Fruit fly (Drosophila melanogaster): ENCODE data around the gene Galphaf.

Gene Galphaf

DNA sequence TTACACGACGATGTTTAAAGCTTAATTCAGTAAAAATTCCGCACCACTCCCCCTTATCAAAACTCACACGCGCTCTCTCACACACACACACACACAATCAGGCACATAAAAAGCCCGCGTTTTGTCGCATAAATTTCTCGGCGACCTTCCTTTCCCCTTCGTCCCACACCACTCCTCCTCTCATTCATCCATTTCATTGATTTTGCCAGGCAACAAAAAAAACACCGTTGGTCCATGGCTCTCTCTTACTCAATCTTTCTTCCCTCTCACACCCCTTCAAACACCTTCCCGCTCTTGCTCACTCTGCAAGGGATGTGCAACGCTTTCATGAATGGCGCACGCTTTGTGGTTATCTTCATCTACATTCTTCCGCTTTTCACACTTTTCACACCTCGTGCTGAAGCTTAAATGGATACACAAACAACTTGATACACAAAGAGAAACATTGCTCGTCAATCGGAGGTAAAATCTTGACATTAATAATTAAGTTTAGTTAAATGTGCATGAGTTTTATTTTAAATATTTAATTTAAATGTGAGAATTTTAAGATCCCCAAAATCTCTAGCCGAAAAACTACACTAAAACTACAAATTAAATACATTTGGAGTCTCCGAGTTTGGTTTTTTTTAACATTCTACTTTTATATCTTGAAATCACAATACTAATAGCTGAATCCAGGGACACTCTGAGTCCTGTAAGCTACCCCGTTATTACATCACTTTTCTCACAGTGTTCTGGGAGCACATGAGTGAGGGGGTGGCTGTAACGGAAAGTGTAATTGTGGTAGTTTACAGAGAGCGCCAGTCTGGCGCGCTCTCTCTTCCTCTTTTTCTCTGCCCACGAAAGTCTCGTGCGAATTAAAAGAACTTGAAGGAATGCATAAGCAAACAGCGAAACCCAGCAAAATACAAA, 7.5 kb downstream of the Galphaf start (continued):
- TF ChIP-seq ttk (GFP tag; IDR thresholded peaks at IDR 0.05), result peak; percentile 93
- no peak for TF ChIP-seq CG15479 (GFP tag; optimal IDR thresholded peaks at IDR 0.05)
- TF ChIP-seq slbo (GFP tag; IDR thresholded peaks at IDR 0.05), result peak; percentile 96
- TF ChIP-seq ham (GFP tag; IDR thresholded peaks at IDR 0.05), result peak; percentile 81
- TF ChIP-seq CG9876 (GFP tag; optimal IDR thresholded peaks at IDR 0.05), result peak; percentile 66
- TF ChIP-seq cg (GFP tag; optimal IDR thresholded peaks at IDR 0.05), result peak; percentile 73
- TF ChIP-seq esg (GFP tag; conservative IDR thresholded peaks at IDR 0.05), result peak; percentile 94
- TF ChIP-seq Bdp1 (GFP tag; optimal IDR thresholded peaks at IDR 0.05), result peak; percentile 87
- no peak for TF ChIP-seq unc-4 (GFP tag; IDR thresholded peaks at IDR 0.05; ENCODE audit: partially characterized antibody)
- TF ChIP-seq CG15073 (GFP tag; optimal IDR thresholded peaks at IDR 0.05), result peak; percentile 78
- peak; percentile 77 for TF ChIP-seq CG16779 (GFP tag; IDR thresholded peaks at IDR 0.05)
- peak; percentile 83 for TF ChIP-seq Nf-YC (tag; optimal IDR thresholded peaks at IDR 0.05)
- TF ChIP-seq CG15696 (tag; optimal IDR thresholded peaks at IDR 0.05), result peak; percentile 83
- peak; percentile 98 for TF ChIP-seq lab (GFP tag; optimal IDR thresholded peaks at IDR 0.05)
- no peak for TF ChIP-seq nerfin-2 (GFP tag; IDR thresholded peaks at IDR 0.05; ENCODE audit: partially characterized antibody)
- peak; percentile 97 for TF ChIP-seq PHDP (tag; optimal IDR thresholded peaks at IDR 0.05)
- peak; percentile 95 for TF ChIP-seq salm (tag; optimal IDR thresholded peaks at IDR 0.05)
- TF ChIP-seq zen (tag; optimal IDR thresholded peaks at IDR 0.05), result peak; percentile 89
- peak; percentile 84 for TF ChIP-seq CG10959 (GFP tag; IDR thresholded peaks at IDR 0.05)
- peak; percentile 96 for TF ChIP-seq unpg (GFP tag; optimal IDR thresholded peaks at IDR 0.05)
- peak; percentile 74 for TF ChIP-seq grn (GFP tag; optimal IDR thresholded peaks at IDR 0.05)
- peak; percentile 98 for TF ChIP-seq HHEX (GFP tag; optimal IDR thresholded peaks at IDR 0.05)
- peak; percentile 97 for TF ChIP-seq CG2712 (tag; optimal IDR thresholded peaks at IDR 0.05)
- peak; percentile 83 for TF ChIP-seq toy (GFP tag; IDR thresholded peaks at IDR 0.05)
- TF ChIP-seq gsb (GFP tag; IDR thresholded peaks at IDR 0.05), result peak; percentile 91
- TF ChIP-seq rib (GFP tag; IDR thresholded peaks at IDR 0.05), result peak; percentile 78
- peak; percentile 99 for TF ChIP-seq Sox100B (GFP tag; optimal IDR thresholded peaks at IDR 0.05)
- TF ChIP-seq dm (GFP tag; optimal IDR thresholded peaks at IDR 0.05), result peak; percentile 78
- no peak for TF ChIP-seq Hr39 (optimal IDR thresholded peaks at IDR 0.05)
- peak; percentile 92 for TF ChIP-seq Spps (tag; optimal IDR thresholded peaks at IDR 0.05)
- TF ChIP-seq CG12219 (GFP tag; optimal IDR thresholded peaks at IDR 0.05), result peak; percentile 91
- TF ChIP-seq CG13894 (tag; optimal IDR thresholded peaks at IDR 0.05), result peak; percentile 84
- TF ChIP-seq pnt (GFP tag; optimal IDR thresholded peaks at IDR 0.05), result peak; percentile 93
- TF ChIP-seq sug (tag; optimal IDR thresholded peaks at IDR 0.05), result peak; percentile 88
- peak; percentile 91 for TF ChIP-seq H2.0 (GFP tag; IDR thresholded peaks at IDR 0.05)

- TF ChIP-seq aop (GFP tag; IDR thresholded peaks at IDR 0.05) (no peak), Med (GFP tag) (peak; percentile 51), CG11696 (GFP tag; IDR thresholded peaks at IDR 0.05) (peak; percentile 76), toy (GFP tag; IDR thresholded peaks at IDR 0.05) (no peak), CG15601 (tag; optimal IDR thresholded peaks at IDR 0.05) (no peak)
Measured at dm6 chr3L:16659099-16659498, 8.6 kb downstream of the Galphaf start.

Measured in whole organism, embryonic.